Fruit fly (Drosophila melanogaster) whole organism, embryonic: ENCODE data around the gene Tlk.

Experiments
- Ada2b ChIP-seq: fragments of 200-800 bp; sonication (Bioruptor generic); IDR thresholded peaks from 2 replicates; pipeline ENCODE4 v1.3.6; 2022; ENCODE audit warnings: missing biosample characterization, missing genetic modification characterization
- Adf1 ChIP-seq: fragments of 200-800 bp; sonication (Bioruptor generic); IDR thresholded peaks from 2 replicates; pipeline ENCODE4 v1.3.6; 2022; ENCODE audit warnings: missing biosample characterization, missing genetic modification characterization
- CG10209 ChIP-seq: fragments of 200-800 bp; sonication (Bioruptor generic); optimal IDR thresholded peaks from 3 replicates; lab custom pipeline; 2017; ENCODE audit warnings: missing biosample characterization, mild to moderate bottlenecking, missing genetic modification characterization, missing genetic modification reagents
- CG11504 ChIP-seq: fragments of 200-800 bp; sonication (Bioruptor generic); optimal IDR thresholded peaks from 3 replicates; lab custom pipeline; 2019; ENCODE audit warnings: missing biosample characterization, mild to moderate bottlenecking, missing genetic modification characterization, moderate library complexity
- CG11696 ChIP-seq: fragments of 200-800 bp; sonication (Bioruptor generic); IDR thresholded peaks from 2 replicates; pipeline ENCODE4 v1.3.6; 2022; ENCODE audit warnings: missing biosample characterization, missing genetic modification characterization
- CG12942 ChIP-seq: fragments of 200-800 bp; sonication (Bioruptor generic); optimal IDR thresholded peaks from 3 replicates; lab custom pipeline; 2016; ENCODE audit warnings: missing biosample characterization, missing genetic modification characterization
- CG14014 ChIP-seq: fragments of 200-800 bp; sonication (Bioruptor generic); IDR thresholded peaks from 2 replicates; pipeline ENCODE4 v1.3.6; 2022; ENCODE audit warnings: missing biosample characterization, missing genetic modification characterization
- CG15073 ChIP-seq: fragments of 200-800 bp; sonication (Bioruptor generic); optimal IDR thresholded peaks from 2 replicates; lab custom pipeline; 2016; ENCODE audit warnings: missing biosample characterization, missing genetic modification characterization
- CG15696 ChIP-seq: fragments of 200-800 bp; sonication (Bioruptor generic); optimal IDR thresholded peaks from 2 replicates; lab custom pipeline; 2019; ENCODE audit warnings: missing biosample characterization, mild to moderate bottlenecking, missing genetic modification characterization, moderate library complexity
- CG16863 ChIP-seq: fragments of 200-800 bp; sonication (Bioruptor generic); optimal IDR thresholded peaks from 3 replicates; lab custom pipeline; 2016; ENCODE audit warnings: missing biosample characterization, missing genetic modification characterization
- CG17359 ChIP-seq: fragments of 200-800 bp; sonication (Bioruptor generic); optimal IDR thresholded peaks from 3 replicates; lab custom pipeline; 2018; ENCODE audit warnings: missing biosample characterization, mild to moderate bottlenecking, missing genetic modification characterization, moderate library complexity
- CG17802 ChIP-seq: fragments of 200-800 bp; sonication (Bioruptor generic); optimal IDR thresholded peaks from 2 replicates; lab custom pipeline; 2018; ENCODE audit warnings: missing biosample characterization, mild to moderate bottlenecking, missing genetic modification characterization, moderate library complexity
- CG18476 ChIP-seq: fragments of 200-800 bp; sonication (Bioruptor generic); optimal IDR thresholded peaks from 2 replicates; lab custom pipeline; 2016; ENCODE audit warnings: missing biosample characterization, mild to moderate bottlenecking, missing genetic modification characterization
- CG2116 ChIP-seq: fragments of 200-800 bp; sonication (Bioruptor generic); optimal IDR thresholded peaks from 3 replicates; lab custom pipeline; 2018; ENCODE audit warnings: missing biosample characterization, mild to moderate bottlenecking, missing genetic modification characterization
- CG2712 ChIP-seq: fragments of 200-800 bp; optimal IDR thresholded peaks from 3 replicates; lab custom pipeline; 2019; ENCODE audit warnings: missing biosample characterization, mild to moderate bottlenecking, missing genetic modification characterization, moderate library complexity
- CG31441 ChIP-seq: fragments of 200-800 bp; sonication (Bioruptor generic); IDR thresholded peaks from 2 replicates; pipeline ENCODE4 v1.3.6; 2022; ENCODE audit warnings: missing biosample characterization, missing genetic modification characterization
- CG34422 ChIP-seq: fragments of 200-800 bp; sonication (Bioruptor generic); IDR thresholded peaks from 3 replicates; pipeline ENCODE4 v1.3.6; 2022; ENCODE audit warnings: missing biosample characterization, missing genetic modification characterization
- CG4617 ChIP-seq: fragments of 200-800 bp; sonication (Bioruptor generic); optimal IDR thresholded peaks from 3 replicates; lab custom pipeline; 2016; ENCODE audit warnings: missing biosample characterization, missing genetic modification characterization, borderline replicate concordance
- CG4854 ChIP-seq: fragments of 200-800 bp; sonication (Bioruptor generic); optimal IDR thresholded peaks from 2 replicates; lab custom pipeline; 2016; ENCODE audit warnings: missing biosample characterization, missing genetic modification characterization, inconsistent platforms
- CG6175 ChIP-seq: fragments of 200-800 bp; sonication (Bioruptor generic); IDR thresholded peaks from 3 replicates; pipeline ENCODE4 v1.3.6; 2022; ENCODE audit warnings: missing biosample characterization, missing genetic modification characterization
- CG6854 ChIP-seq: fragments of 200-800 bp; sonication (Bioruptor generic); optimal IDR thresholded peaks from 3 replicates; lab custom pipeline; 2017; ENCODE audit warnings: missing biosample characterization, mild to moderate bottlenecking, missing genetic modification characterization
- CG7271 ChIP-seq: fragments of 200-800 bp; sonication (Bioruptor generic); optimal IDR thresholded peaks from 2 replicates; lab custom pipeline; 2018; ENCODE audit warnings: missing biosample characterization, mild to moderate bottlenecking, missing genetic modification characterization, moderate library complexity
- CG7928 ChIP-seq: fragments of 200-800 bp; sonication (Bioruptor generic); optimal IDR thresholded peaks from 2 replicates; lab custom pipeline; 2017; ENCODE audit warnings: missing biosample characterization, mild to moderate bottlenecking, missing genetic modification characterization
- CG8944 ChIP-seq: fragments of 200-800 bp; sonication (Bioruptor generic); optimal IDR thresholded peaks from 3 replicates; lab custom pipeline; 2016; ENCODE audit warnings: missing biosample characterization, missing genetic modification characterization
- CkIIα-i1 ChIP-seq: fragments of 200-800 bp; sonication (Bioruptor generic); IDR thresholded peaks from 2 replicates; pipeline ENCODE4 v1.3.6; 2022; ENCODE audit warnings: missing biosample characterization, missing genetic modification characterization
- Drgx ChIP-seq: fragments of 200-800 bp; sonication (Bioruptor generic); IDR thresholded peaks from 2 replicates; pipeline ENCODE4 v1.3.6; 2022; ENCODE audit warnings: missing biosample characterization, missing genetic modification characterization
- GATAe ChIP-seq: fragments of 200-800 bp; sonication (Bioruptor generic); conservative IDR thresholded peaks from 2 replicates; pipeline ENCODE4 v1.3.6; 2022; ENCODE audit warnings: missing biosample characterization, missing genetic modification characterization
- HmgZ ChIP-seq: fragments of 200-800 bp; sonication (Bioruptor generic); optimal IDR thresholded peaks from 2 replicates; lab custom pipeline; 2018; ENCODE audit warnings: missing biosample characterization, mild to moderate bottlenecking, missing genetic modification characterization
- Max ChIP-seq: fragments of 200-800 bp; sonication (Bioruptor generic); optimal IDR thresholded peaks from 2 replicates; lab custom pipeline; 2016; ENCODE audit warnings: missing biosample characterization, mild to moderate bottlenecking, missing genetic modification characterization
- Nf-YC ChIP-seq: fragments of 200-800 bp; optimal IDR thresholded peaks from 3 replicates; lab custom pipeline; 2019; ENCODE audit warnings: missing biosample characterization, mild to moderate bottlenecking, missing genetic modification characterization, moderate library complexity
- Sry-δ ChIP-seq: fragments of 200-800 bp; sonication (Bioruptor generic); optimal IDR thresholded peaks from 2 replicates; lab custom pipeline; 2016; ENCODE audit warnings: missing biosample characterization, missing genetic modification characterization
- Trl ChIP-seq, 3 experiments: fragments of >200 bp in 2 of 3; fragments of 200-800 bp in 1 of 3; sonication (Bioruptor generic) in 1 of 3; optimal IDR thresholded peaks; 2 replicates in 1 of 3; 3 replicates in 2 of 3; lab custom pipeline; 2016 to 2017; ENCODE audit warnings: missing biosample characterization in 1 of 3, missing genetic modification characterization in 1 of 3
- ara ChIP-seq: fragments of 200-800 bp; sonication (Bioruptor generic); IDR thresholded peaks from 2 replicates; pipeline ENCODE4 v1.3.6; 2022; ENCODE audit warnings: missing biosample characterization, missing genetic modification characterization
- bsh ChIP-seq, 2 experiments: fragments of 200-800 bp; sonication (Bioruptor generic); optimal IDR thresholded peaks; 2 replicates each; lab custom pipeline; 2017 to 2018; ENCODE audit warnings: mild to moderate bottlenecking in 2 of 2, missing biosample characterization in 2 of 2, missing genetic modification characterization in 2 of 2, moderate library complexity in 1 of 2
- crc ChIP-seq: fragments of 200-800 bp; sonication (Bioruptor generic); optimal IDR thresholded peaks from 2 replicates; lab custom pipeline; 2016; ENCODE audit warnings: missing biosample characterization, missing genetic modification characterization
- exex ChIP-seq: fragments of 200-800 bp; sonication (Bioruptor generic); optimal IDR thresholded peaks from 4 replicates; lab custom pipeline; 2018; ENCODE audit warnings: missing biosample characterization, mild to moderate bottlenecking, missing genetic modification characterization, moderate library complexity
- grau ChIP-seq: fragments of 200-800 bp; optimal IDR thresholded peaks from 3 replicates; lab custom pipeline; 2019; ENCODE audit warnings: missing biosample characterization, mild to moderate bottlenecking, missing genetic modification characterization, moderate library complexity
- hkb ChIP-seq, 2 experiments: fragments of 200-800 bp in 1 of 2; fragments of >200 bp in 1 of 2; sonication (Bioruptor generic) in 1 of 2; IDR thresholded peaks in 1 of 2; optimal IDR thresholded peaks in 1 of 2; 2 replicates each; pipeline versions ENCODE4 v1.3.6 to Lab custom; 2017 to 2022; ENCODE audit warnings: missing biosample characterization in 1 of 2, missing genetic modification characterization in 1 of 2
- insv ChIP-seq, 2 experiments: fragments of 200-800 bp; sonication (Bioruptor generic); optimal IDR thresholded peaks; 3 replicates each; lab custom pipeline; 2016 to 2018; ENCODE audit warnings: missing biosample characterization in 2 of 2, missing genetic modification characterization in 2 of 2
- jigr1 ChIP-seq: fragments of 200-800 bp; sonication (Bioruptor generic); IDR thresholded peaks from 3 replicates; pipeline ENCODE4 v1.3.6; 2022; ENCODE audit warnings: missing biosample characterization, missing genetic modification characterization
- lab ChIP-seq: fragments of 200-800 bp; sonication (Bioruptor generic); optimal IDR thresholded peaks from 3 replicates; lab custom pipeline; 2017; ENCODE audit warnings: missing biosample characterization, missing genetic modification characterization, mild to moderate bottlenecking, moderate library complexity, missing genetic modification reagents
- nom ChIP-seq: fragments of 200-800 bp; sonication (Bioruptor generic); optimal IDR thresholded peaks from 2 replicates; lab custom pipeline; 2017; ENCODE audit warnings: missing biosample characterization, missing genetic modification characterization, mild to moderate bottlenecking, moderate library complexity, missing genetic modification reagents
- otp ChIP-seq: fragments of 200-800 bp; sonication (Bioruptor generic); IDR thresholded peaks from 3 replicates; pipeline ENCODE4, ENCODE4 v1.3.6; 2022; ENCODE audit warnings: missing biosample characterization, missing genetic modification characterization
- pros ChIP-seq: fragments of 200-800 bp; sonication (Bioruptor generic); optimal IDR thresholded peaks from 3 replicates; lab custom pipeline; 2019; ENCODE audit warnings: missing biosample characterization, mild to moderate bottlenecking, missing genetic modification characterization, moderate library complexity
- row ChIP-seq: fragments of 200-800 bp; sonication (Bioruptor generic); IDR thresholded peaks from 3 replicates; pipeline ENCODE4 v1.3.6; 2022; ENCODE audit warnings: missing biosample characterization, missing genetic modification characterization
- sens ChIP-seq: fragments of 200-800 bp; sonication (Bioruptor generic); peaks from one replicate; lab custom pipeline; 2016; ENCODE audit warnings: missing biosample characterization, missing genetic modification characterization
- trh ChIP-seq: fragments of 200-800 bp; sonication (Bioruptor generic); optimal IDR thresholded peaks from 2 replicates; lab custom pipeline; 2016; ENCODE audit warnings: missing biosample characterization, missing genetic modification characterization
- ttk ChIP-seq: fragments of 200-800 bp; sonication (Bioruptor generic); IDR thresholded peaks from 2 replicates; pipeline ENCODE4 v2.1.2; 2022; ENCODE audit warnings: missing biosample characterization, missing genetic modification characterization
- usp ChIP-seq: fragments of >200 bp; optimal IDR thresholded peaks from 2 replicates; lab custom pipeline; 2017; ENCODE audit warnings: missing biosample characterization, missing genetic modification characterization
- zfh1 ChIP-seq: fragments of 200-800 bp; sonication (Bioruptor generic); IDR thresholded peaks from 3 replicates; pipeline ENCODE4 v1.3.6; 2022; ENCODE audit warnings: missing biosample characterization, missing genetic modification characterization

Gene Tlk

DNA sequence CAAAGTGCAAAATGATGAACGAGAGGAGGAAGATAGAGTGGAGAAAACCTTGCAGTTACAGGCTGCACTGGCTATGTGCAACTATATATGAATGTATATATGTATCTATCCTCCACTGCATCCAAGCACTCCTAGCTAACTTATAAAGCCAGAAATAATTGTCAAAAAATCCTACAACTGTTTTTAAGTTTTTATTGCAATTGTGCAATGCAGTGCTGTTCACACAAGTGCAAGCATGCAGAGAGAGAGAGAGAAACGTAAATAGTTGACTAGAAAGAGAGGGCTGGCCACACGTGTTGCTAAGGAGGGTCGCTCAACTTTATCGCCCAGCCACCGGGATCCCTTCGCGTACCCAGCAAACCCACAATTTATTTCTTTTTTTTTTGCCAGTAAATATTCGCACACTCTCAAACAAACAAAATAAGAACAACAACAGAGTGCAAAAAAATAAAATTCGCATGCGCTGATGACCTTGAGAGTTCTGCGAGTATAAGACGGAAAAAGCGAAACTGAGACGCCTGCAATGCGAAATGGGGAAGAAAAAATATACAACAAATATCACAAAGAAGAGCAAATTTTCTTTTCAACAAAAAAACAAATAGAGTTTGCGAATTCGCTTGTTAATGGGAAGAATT is 46.0 kb upstream of the Tlk start:
- TF ChIP-seq CG7271 (tag; lab: Kevin White, UChicago) (no peak), ara (GFP tag; lab: Robert Waterston, UW) (no peak), jigr1 (GFP tag; lab: Robert Waterston, UW) (no peak), Nf-YC (tag; lab: Kevin White, UChicago) (no peak), zfh1 (GFP tag; lab: Robert Waterston, UW) (no peak), hkb (optimal IDR thresholded peaks at IDR 0.05; lab: Kevin White, UChicago) (no peak), hkb (GFP tag; IDR thresholded peaks at IDR 0.05; lab: Robert Waterston, UW) (no peak), lab (GFP tag; lab: Kevin White, UChicago) (no peak), row (GFP tag; lab: Robert Waterston, UW) (0 out of 3 replicates have a peak, but pooled peaks have one; percentile 7), trh (GFP tag; lab: Kevin White, UChicago) (no peak), CG18476 (GFP tag; lab: Kevin White, UChicago) (no peak), exex (tag; lab: Kevin White, UChicago) (no peak), ttk (GFP tag; lab: Robert Waterston, UW) (no peak), CG7928 (GFP tag; lab: Kevin White, UChicago) (no peak), CG12942 (GFP tag; lab: Kevin White, UChicago) (no peak), CG16863 (GFP tag; lab: Kevin White, UChicago) (no peak), CG2116 (GFP tag; lab: Kevin White, UChicago) (no peak), CG4617 (GFP tag; lab: Kevin White, UChicago) (no peak), CG8944 (no peak), CG15696 (tag; lab: Kevin White, UChicago) (no peak), bsh (GFP tag; optimal IDR thresholded peaks at IDR 0.05; lab: Kevin White, UChicago) (peak in 1 of 2 experiments; percentile 64), grau (peak; percentile 8), usp (GFP tag; lab: Kevin White, UChicago) (no peak), GATAe (GFP tag; lab: Robert Waterston, UW) (no peak), otp (GFP tag; lab: Robert Waterston, UW) (no peak), Drgx (GFP tag; lab: Robert Waterston, UW) (peak; percentile 88), CG31441 (GFP tag; lab: Robert Waterston, UW) (no peak), Sry-δ (GFP tag; lab: Kevin White, UChicago) (no peak), CG15073 (no peak), Ada2b (no peak), insv (GFP tag; optimal IDR thresholded peaks at IDR 0.05; lab: Kevin White, UChicago) (no peak), CG11504 (tag; lab: Kevin White, UChicago) (peak; percentile 26), CG11696 (no peak), CG2712 (tag; lab: Kevin White, UChicago) (no peak), CG34422 (GFP tag; lab: Robert Waterston, UW) (no peak), CG17802 (tag; lab: Kevin White, UChicago) (peak; percentile 84), Adf1 (GFP tag; lab: Robert Waterston, UW) (no peak), Trl (optimal IDR thresholded peaks at IDR 0.05; lab: Kevin White, UChicago) (peak in 1 of 2 experiments; percentile 33), Trl (GFP tag; optimal IDR thresholded peaks at IDR 0.05; lab: Kevin White, UChicago) (no peak), crc (GFP tag; lab: Kevin White, UChicago) (no peak), CG6854 (GFP tag; lab: Kevin White, UChicago) (no peak), sens (GFP tag; lab: Kevin White, UChicago) (peak; percentile 21), CkIIα-i1 (GFP tag; lab: Robert Waterston, UW) (no peak), CG17359 (no peak), CG6175 (no peak), CG10209 (GFP tag; lab: Kevin White, UChicago) (no peak), Max (GFP tag; lab: Kevin White, UChicago) (no peak), CG14014 (GFP tag; lab: Robert Waterston, UW) (no peak), nom (GFP tag; lab: Kevin White, UChicago) (peak; percentile 55), CG4854 (GFP tag; lab: Kevin White, UChicago) (no peak), HmgZ (no peak), pros (no peak)
